Fruit fly (Drosophila melanogaster) whole organism, embryonic: ENCODE data around the gene CG31886.

Experiments
- B-H1 ChIP-seq: fragments of 200-800 bp; sonication (Bioruptor generic); IDR thresholded peaks from 3 replicates; pipeline ENCODE4 v1.3.6; 2022; ENCODE audit warnings: missing biosample characterization, missing genetic modification characterization
- CG10274 ChIP-seq: fragments of 200-800 bp; sonication (Bioruptor generic); optimal IDR thresholded peaks from 3 replicates; lab custom pipeline; 2017; ENCODE audit warnings: missing biosample characterization, mild to moderate bottlenecking, missing genetic modification characterization
- CG10366 ChIP-seq: fragments of 200-800 bp; sonication (Bioruptor generic); IDR thresholded peaks from 2 replicates; pipeline ENCODE4 v1.3.6; 2022; ENCODE audit warnings: missing biosample characterization, missing genetic modification characterization
- CG10654 ChIP-seq: fragments of 200-800 bp; sonication (Bioruptor generic); optimal IDR thresholded peaks from 2 replicates; lab custom pipeline; 2016; ENCODE audit warnings: missing biosample characterization, missing genetic modification characterization
- CG11093 ChIP-seq: fragments of 200-800 bp; sonication (Bioruptor generic); IDR thresholded peaks from 3 replicates; pipeline ENCODE4 v1.3.6; 2022; ENCODE audit warnings: missing biosample characterization, missing genetic modification characterization
- CG11247 ChIP-seq: fragments of 200-800 bp; sonication (Bioruptor generic); IDR thresholded peaks from 2 replicates; pipeline ENCODE4 v1.3.6; 2022; ENCODE audit warnings: missing biosample characterization, missing genetic modification characterization
- CG11456 ChIP-seq: fragments of 200-800 bp; sonication (Bioruptor generic); IDR thresholded peaks from 3 replicates; pipeline ENCODE4 v1.3.6; 2022; ENCODE audit warnings: missing biosample characterization, missing genetic modification characterization
- CG12071 ChIP-seq: fragments of 200-800 bp; sonication (Bioruptor generic); optimal IDR thresholded peaks from 3 replicates; lab custom pipeline; 2018; ENCODE audit warnings: missing biosample characterization, mild to moderate bottlenecking, missing genetic modification characterization
- CG12769 ChIP-seq: fragments of 200-800 bp; sonication (Bioruptor generic); optimal IDR thresholded peaks from 2 replicates; lab custom pipeline; 2019; ENCODE audit warnings: missing biosample characterization, mild to moderate bottlenecking, missing genetic modification characterization, moderate library complexity
- CG13287 ChIP-seq: fragments of 200-800 bp; sonication (Bioruptor generic); IDR thresholded peaks from 2 replicates; pipeline ENCODE4 v1.3.6; 2022; ENCODE audit warnings: missing biosample characterization, missing genetic modification characterization; ENCODE audit not compliant: partially characterized antibody
- CG13296 ChIP-seq: fragments of 200-800 bp; sonication (Bioruptor generic); optimal IDR thresholded peaks from 3 replicates; lab custom pipeline; 2018; ENCODE audit warnings: missing biosample characterization, mild to moderate bottlenecking, missing genetic modification characterization
- CG14014 ChIP-seq: fragments of 200-800 bp; sonication (Bioruptor generic); IDR thresholded peaks from 2 replicates; pipeline ENCODE4 v1.3.6; 2022; ENCODE audit warnings: missing biosample characterization, missing genetic modification characterization
- CG14710 ChIP-seq: fragments of 200-800 bp; sonication (Bioruptor generic); optimal IDR thresholded peaks from 3 replicates; lab custom pipeline; 2019; ENCODE audit warnings: missing biosample characterization, mild to moderate bottlenecking, missing genetic modification characterization, moderate library complexity
- CG14860 ChIP-seq: fragments of 200-800 bp; sonication (Bioruptor generic); IDR thresholded peaks from 3 replicates; pipeline ENCODE4 v1.3.6; 2022; ENCODE audit warnings: missing biosample characterization, missing genetic modification characterization; ENCODE audit not compliant: partially characterized antibody
- CG15269 ChIP-seq: fragments of 200-800 bp; sonication (Bioruptor generic); optimal IDR thresholded peaks from 2 replicates; lab custom pipeline; 2018; ENCODE audit warnings: missing biosample characterization, mild to moderate bottlenecking, missing genetic modification characterization, moderate library complexity
- CG17186 ChIP-seq: fragments of 200-800 bp; sonication (Bioruptor generic); optimal IDR thresholded peaks from 3 replicates; lab custom pipeline; 2017; ENCODE audit warnings: missing biosample characterization, missing genetic modification reagents, missing genetic modification characterization
- CG17802 ChIP-seq: fragments of 200-800 bp; sonication (Bioruptor generic); optimal IDR thresholded peaks from 2 replicates; lab custom pipeline; 2018; ENCODE audit warnings: missing biosample characterization, mild to moderate bottlenecking, missing genetic modification characterization, moderate library complexity
- CG31388 ChIP-seq: fragments of 200-800 bp; sonication (Bioruptor generic); optimal IDR thresholded peaks from 2 replicates; lab custom pipeline; 2016; ENCODE audit warnings: missing biosample characterization, missing genetic modification characterization
- CG33213 ChIP-seq: fragments of 200-800 bp; sonication (Bioruptor generic); optimal IDR thresholded peaks from 3 replicates; lab custom pipeline; 2016; ENCODE audit warnings: missing biosample characterization, missing genetic modification characterization
- CG42726 ChIP-seq: fragments of 200-800 bp; sonication (Bioruptor generic); IDR thresholded peaks from 2 replicates; pipeline ENCODE4 v1.3.6; 2022; ENCODE audit warnings: missing biosample characterization, missing genetic modification characterization; ENCODE audit not compliant: partially characterized antibody
- CG4328 ChIP-seq: fragments of 200-800 bp; sonication (Bioruptor generic); optimal IDR thresholded peaks from 3 replicates; lab custom pipeline; 2017; ENCODE audit warnings: missing biosample characterization, missing genetic modification reagents, missing genetic modification characterization
- CG4707 ChIP-seq: fragments of 200-800 bp; sonication (Bioruptor generic); optimal IDR thresholded peaks from 2 replicates; lab custom pipeline; 2018; ENCODE audit warnings: missing biosample characterization, mild to moderate bottlenecking, missing genetic modification characterization, moderate library complexity
- CG4820 ChIP-seq: fragments of 200-800 bp; sonication (Bioruptor generic); optimal IDR thresholded peaks from 3 replicates; lab custom pipeline; 2016; ENCODE audit warnings: missing biosample characterization, missing genetic modification characterization
- CG5180 ChIP-seq: fragments of 200-800 bp; sonication (Bioruptor generic); optimal IDR thresholded peaks from 3 replicates; lab custom pipeline; 2017; ENCODE audit warnings: missing biosample characterization, missing genetic modification characterization, mild to moderate bottlenecking, moderate library complexity, missing genetic modification reagents
- CG6791 ChIP-seq: fragments of 200-800 bp; sonication (Bioruptor generic); IDR thresholded peaks from 3 replicates; pipeline ENCODE4 v1.3.6; 2022; ENCODE audit warnings: missing biosample characterization, missing genetic modification characterization; ENCODE audit not compliant: partially characterized antibody
- CG8359 ChIP-seq: fragments of 200-800 bp; sonication (Bioruptor generic); optimal IDR thresholded peaks from 2 replicates; lab custom pipeline; 2017; ENCODE audit warnings: missing biosample characterization, mild to moderate bottlenecking, missing genetic modification characterization, borderline replicate concordance
- CG9437 ChIP-seq: fragments of 200-800 bp; sonication (Bioruptor generic); optimal IDR thresholded peaks from 2 replicates; lab custom pipeline; 2018; ENCODE audit warnings: missing biosample characterization, mild to moderate bottlenecking, missing genetic modification characterization
- CG9876 ChIP-seq: fragments of 200-800 bp; sonication (Bioruptor generic); optimal IDR thresholded peaks from 2 replicates; lab custom pipeline; 2016; ENCODE audit warnings: missing biosample characterization, missing genetic modification characterization
- Dfd ChIP-seq, 2 experiments: fragments of >200 bp; optimal IDR thresholded peaks; 2 replicates each; lab custom pipeline; 2017; ENCODE audit warnings: missing biosample characterization in 2 of 2, missing genetic modification characterization in 2 of 2
- Dll ChIP-seq: fragments of 200-800 bp; sonication (Bioruptor generic); IDR thresholded peaks from 4 replicates; pipeline ENCODE4 v1.3.6; 2022; ENCODE audit warnings: missing biosample characterization, missing genetic modification characterization; ENCODE audit not compliant: partially characterized antibody
- GATAe ChIP-seq: fragments of 200-800 bp; sonication (Bioruptor generic); conservative IDR thresholded peaks from 2 replicates; pipeline ENCODE4 v1.3.6; 2022; ENCODE audit warnings: missing biosample characterization, missing genetic modification characterization
- HLHmδ ChIP-seq: fragments of 200-800 bp; sonication (Bioruptor generic); optimal IDR thresholded peaks from 2 replicates; lab custom pipeline; 2018; ENCODE audit warnings: missing biosample characterization, mild to moderate bottlenecking, missing genetic modification characterization, moderate library complexity
- MBD-R2 ChIP-seq: fragments of 200-800 bp; sonication (Bioruptor generic); IDR thresholded peaks from 2 replicates; pipeline ENCODE4 v1.3.6; 2022; ENCODE audit warnings: missing biosample characterization, missing genetic modification characterization
- Myb ChIP-seq: fragments of 200-800 bp; sonication (Bioruptor generic); optimal IDR thresholded peaks from 2 replicates; lab custom pipeline; 2016; ENCODE audit warnings: missing biosample characterization, missing genetic modification characterization
- Nf-YA ChIP-seq: fragments of 200-800 bp; sonication (Bioruptor generic); IDR thresholded peaks from 2 replicates; pipeline ENCODE4 v1.3.6; 2022; ENCODE audit warnings: missing biosample characterization, missing genetic modification characterization
- Nf-YB ChIP-seq: fragments of 200-800 bp; sonication (Bioruptor generic); optimal IDR thresholded peaks from 3 replicates; lab custom pipeline; 2019; ENCODE audit warnings: missing biosample characterization, mild to moderate bottlenecking, missing genetic modification characterization, moderate library complexity
- Side ChIP-seq: fragments of 200-800 bp; sonication (Bioruptor generic); optimal IDR thresholded peaks from 2 replicates; lab custom pipeline; 2016; ENCODE audit warnings: missing biosample characterization, missing genetic modification characterization
- Sox100B ChIP-seq: fragments of 200-800 bp; sonication (Bioruptor generic); optimal IDR thresholded peaks from 3 replicates; lab custom pipeline; 2018; ENCODE audit warnings: missing biosample characterization, mild to moderate bottlenecking, missing genetic modification characterization
- abd-A ChIP-seq: fragments of 200-800 bp; sonication (Bioruptor generic); optimal IDR thresholded peaks from 3 replicates; lab custom pipeline; 2019; ENCODE audit warnings: missing biosample characterization, mild to moderate bottlenecking, missing genetic modification characterization, moderate library complexity
- ewg ChIP-seq: fragments of 200-800 bp; sonication (Bioruptor generic); optimal IDR thresholded peaks from 3 replicates; lab custom pipeline; 2017; ENCODE audit warnings: mild to moderate bottlenecking, missing biosample characterization, missing genetic modification reagents, missing genetic modification characterization
- org-1 ChIP-seq: fragments of 200-800 bp; sonication (Bioruptor generic); optimal IDR thresholded peaks from 2 replicates; lab custom pipeline; 2017; ENCODE audit warnings: missing biosample characterization, missing genetic modification characterization
- pb ChIP-seq: fragments of 200-800 bp; sonication (Bioruptor generic); optimal IDR thresholded peaks from 3 replicates; lab custom pipeline; 2016; ENCODE audit warnings: missing biosample characterization, missing genetic modification characterization
- peb ChIP-seq: fragments of 200-800 bp; sonication (Bioruptor generic); IDR thresholded peaks from 2 replicates; pipeline ENCODE4 v1.3.6; 2022; ENCODE audit warnings: missing biosample characterization, missing genetic modification characterization
- pfk ChIP-seq: fragments of 200-800 bp; sonication (Bioruptor generic); optimal IDR thresholded peaks from 2 replicates; lab custom pipeline; 2018; ENCODE audit warnings: missing biosample characterization, mild to moderate bottlenecking, missing genetic modification characterization, moderate library complexity
- phol ChIP-seq: fragments of 200-800 bp; sonication (Bioruptor generic); optimal IDR thresholded peaks from 3 replicates; lab custom pipeline; 2018; ENCODE audit warnings: missing biosample characterization, mild to moderate bottlenecking, missing genetic modification characterization, moderate library complexity
- sd ChIP-seq: fragments of 200-800 bp; sonication (Bioruptor generic); optimal IDR thresholded peaks from 3 replicates; lab custom pipeline; 2018; ENCODE audit warnings: missing biosample characterization, mild to moderate bottlenecking, missing genetic modification characterization, moderate library complexity
- tap ChIP-seq: fragments of 200-800 bp; optimal IDR thresholded peaks from 3 replicates; lab custom pipeline; 2019; ENCODE audit warnings: missing biosample characterization, mild to moderate bottlenecking, missing genetic modification characterization, moderate library complexity
- twi ChIP-seq: fragments of 200-800 bp; optimal IDR thresholded peaks from 2 replicates; lab custom pipeline; 2019; ENCODE audit warnings: missing biosample characterization, mild to moderate bottlenecking, missing genetic modification characterization, moderate library complexity
- unpg ChIP-seq: fragments of 200-800 bp; sonication (Bioruptor generic); optimal IDR thresholded peaks from 3 replicates; lab custom pipeline; 2018; ENCODE audit warnings: missing biosample characterization, mild to moderate bottlenecking, missing genetic modification characterization, moderate library complexity
- wor ChIP-seq: fragments of 200-800 bp; sonication (Bioruptor generic); IDR thresholded peaks from 2 replicates; pipeline ENCODE4 v1.3.6; 2022; ENCODE audit warnings: missing biosample characterization, missing genetic modification characterization

The CG31886 gene

DNA sequence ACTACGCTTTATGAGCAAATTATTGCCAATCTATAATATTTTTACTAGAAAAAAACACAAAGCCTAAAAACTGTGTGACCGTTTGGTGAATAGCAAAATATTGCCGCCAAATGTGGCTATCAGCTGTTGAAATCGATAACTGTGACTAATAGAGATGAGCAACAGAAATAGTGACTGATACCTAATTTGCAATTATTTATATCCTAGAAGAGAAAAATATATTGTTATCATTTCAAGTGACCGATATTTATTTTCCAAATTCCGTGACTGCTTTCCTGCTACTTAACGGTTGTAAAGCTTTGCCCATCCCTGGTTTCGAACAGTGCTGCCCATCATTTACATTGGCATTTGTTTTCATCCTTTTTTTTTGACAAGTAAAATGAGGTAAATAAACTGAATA lies 38.4 kb upstream of the CG31886 start, which contains the start of the genes alien and CG18661 (continued):
- TF ChIP-seq Myb (GFP tag; lab: Kevin White, UChicago) (peak; percentile 99), phol (tag; lab: Kevin White, UChicago) (peak; percentile 81), Sox100B (GFP tag; lab: Kevin White, UChicago) (peak; percentile 49), CG4707 (no peak), CG17802 (tag; lab: Kevin White, UChicago) (peak; percentile 9), CG10366 (peak; percentile 97), unpg (GFP tag; lab: Kevin White, UChicago) (peak; percentile 70), CG11093 (GFP tag; lab: Robert Waterston, UW) (peak; percentile 72; the same call in 1 of the 3 replicates), CG13287 (GFP tag; lab: Robert Waterston, UW) (peak; percentile 81), abd-A (no peak), sd (peak; percentile 70), twi (tag; lab: Kevin White, UChicago) (peak; percentile 34), HLHmδ (GFP tag; lab: Kevin White, UChicago) (no peak), CG8359 (GFP tag; lab: Kevin White, UChicago) (no peak), CG10654 (GFP tag; lab: Kevin White, UChicago) (peak; percentile 81), Nf-YA (GFP tag; lab: Robert Waterston, UW) (peak; percentile 83), CG11456 (GFP tag; lab: Robert Waterston, UW) (peak; percentile 94), CG4328 (GFP tag; lab: Kevin White, UChicago) (peak; percentile 10), Side (GFP tag; lab: Kevin White, UChicago) (peak; percentile 89), pb (GFP tag; lab: Kevin White, UChicago) (peak; percentile 82), CG14014 (GFP tag; lab: Robert Waterston, UW) (peak; percentile 88), peb (GFP tag; lab: Robert Waterston, UW) (peak; percentile 85), CG42726 (GFP tag; lab: Robert Waterston, UW) (no peak), Nf-YB (GFP tag; lab: Kevin White, UChicago) (peak; percentile 12), B-H1 (GFP tag; lab: Robert Waterston, UW) (peak; percentile 84), MBD-R2 (peak; percentile 99), CG11247 (peak; percentile 86), CG14710 (tag; lab: Kevin White, UChicago) (peak; percentile 79), CG33213 (GFP tag; lab: Kevin White, UChicago) (peak; percentile 88), CG4820 (peak; percentile 58), CG5180 (GFP tag; lab: Kevin White, UChicago) (no peak), CG6791 (no peak), pfk (GFP tag; lab: Kevin White, UChicago) (no peak), CG12071 (GFP tag; lab: Kevin White, UChicago) (no peak), ewg (GFP tag; lab: Kevin White, UChicago) (peak; percentile 80), CG17186 (GFP tag; lab: Kevin White, UChicago) (peak; percentile 68), Dll (GFP tag; lab: Robert Waterston, UW) (peak; percentile 70), CG12769 (tag; lab: Kevin White, UChicago) (peak; percentile 84), Dfd (GFP tag; optimal IDR thresholded peaks at IDR 0.05; lab: Kevin White, UChicago) (no peak), CG14860 (GFP tag; lab: Robert Waterston, UW) (peak; percentile 43; the same call in 1 of the 3 replicates), GATAe (peak; percentile 55; the same call in 1 of the 2 replicates), wor (GFP tag; lab: Robert Waterston, UW) (peak; percentile 62), CG10274 (GFP tag; lab: Kevin White, UChicago) (no peak), CG9876 (GFP tag; lab: Kevin White, UChicago) (peak; percentile 77), CG13296 (GFP tag; lab: Kevin White, UChicago) (peak; percentile 0), tap (tag; lab: Kevin White, UChicago) (no peak), CG15269 (tag; lab: Kevin White, UChicago) (peak; percentile 50), org-1 (GFP tag; lab: Kevin White, UChicago) (peak; percentile 51), CG31388 (GFP tag; lab: Kevin White, UChicago) (no peak), CG9437 (peak; percentile 16)
